Worm (Caenorhabditis elegans) whole organism, late embryonic: ENCODE data around the gene C04E12.5.
"Not testable (repeated sequence)": the region's sequence is repeated elsewhere in the genome, so short reads cannot be mapped to it uniquely, and the experiment has no call there.

Source experiments
- C08G9.2 ChIP-seq: sonication (generic microtip); optimal IDR thresholded peaks from 2 replicates; lab custom pipeline; 2016; ENCODE audit warnings: mild to moderate bottlenecking, missing genetic modification characterization, moderate library complexity, missing compliant biosample characterization
- K02D7.2 ChIP-seq: sonication (generic microtip); optimal IDR thresholded peaks from 2 replicates; lab custom pipeline; 2017; ENCODE audit warnings: mild to moderate bottlenecking, missing genetic modification characterization, missing compliant biosample characterization
- K09A11.1 ChIP-seq: sonication (generic microtip); optimal IDR thresholded peaks from 2 replicates; lab custom pipeline; 2017; ENCODE audit warnings: antibody characterized with exemption, mild to moderate bottlenecking, missing genetic modification characterization, missing compliant biosample characterization; ENCODE audit not compliant: insufficient read depth
- Y22D7AL.16 ChIP-seq: sonication (generic microtip); optimal IDR thresholded peaks from 2 replicates; lab custom pipeline; 2016; ENCODE audit warnings: missing genetic modification characterization, missing compliant biosample characterization
- ahr-1 ChIP-seq: sonication (generic microtip); optimal IDR thresholded peaks from 2 replicates; lab custom pipeline; 2016; ENCODE audit warnings: missing genetic modification characterization, missing compliant biosample characterization
- ceh-14 ChIP-seq: sonication (generic microtip); optimal IDR thresholded peaks from 2 replicates; lab custom pipeline; 2016; ENCODE audit warnings: missing genotype, missing genetic modification characterization, missing compliant biosample characterization
- ceh-19 ChIP-seq: fragments of 200-800 bp; sonication (Bioruptor generic); optimal IDR thresholded peaks from 2 replicates; lab custom pipeline; 2018; ENCODE audit warnings: mild to moderate bottlenecking, missing genetic modification characterization, missing compliant biosample characterization
- ceh-24 ChIP-seq: sonication (generic microtip); optimal IDR thresholded peaks from 2 replicates; lab custom pipeline; 2016; ENCODE audit warnings: mild to moderate bottlenecking, missing genetic modification characterization, missing compliant biosample characterization
- ceh-31 ChIP-seq: sonication (generic microtip); optimal IDR thresholded peaks from 2 replicates; lab custom pipeline; 2016; ENCODE audit warnings: missing genetic modification characterization, missing compliant biosample characterization
- ceh-48 ChIP-seq: sonication (generic microtip); optimal IDR thresholded peaks from 2 replicates; lab custom pipeline; 2016; ENCODE audit warnings: missing genetic modification characterization, inconsistent platforms, missing compliant biosample characterization
- ceh-6 ChIP-seq: fragments of 200-800 bp; sonication (Bioruptor generic); optimal IDR thresholded peaks from 2 replicates; lab custom pipeline; 2018; ENCODE audit warnings: mild to moderate bottlenecking, missing genetic modification characterization, missing compliant biosample characterization
- che-1 ChIP-seq: sonication (generic microtip); optimal IDR thresholded peaks from 2 replicates; lab custom pipeline; 2016; ENCODE audit warnings: mild to moderate bottlenecking, missing genetic modification characterization, missing compliant biosample characterization
- dmd-4 ChIP-seq: sonication (generic microtip); optimal IDR thresholded peaks from 2 replicates; lab custom pipeline; 2016; ENCODE audit warnings: borderline replicate concordance, missing genetic modification characterization, missing compliant biosample characterization
- elt-2 ChIP-seq: sonication (generic microtip); optimal IDR thresholded peaks from 2 replicates; lab custom pipeline; 2016; ENCODE audit warnings: missing genetic modification reagents, missing genetic modification characterization, missing compliant biosample characterization
- elt-4 ChIP-seq: sonication (generic microtip); optimal IDR thresholded peaks from 2 replicates; lab custom pipeline; 2016; ENCODE audit warnings: missing genetic modification characterization, missing compliant biosample characterization
- eyg-1 ChIP-seq: sonication (generic microtip); optimal IDR thresholded peaks from 2 replicates; lab custom pipeline; 2016; ENCODE audit warnings: missing genotype, missing genetic modification characterization, missing compliant biosample characterization
- fkh-6 ChIP-seq: sonication (generic microtip); optimal IDR thresholded peaks from 2 replicates; lab custom pipeline; 2016; ENCODE audit warnings: missing genetic modification characterization, missing compliant biosample characterization
- gmeb-2 ChIP-seq: sonication (generic microtip); optimal IDR thresholded peaks from 2 replicates; lab custom pipeline; 2016; ENCODE audit warnings: missing genetic modification characterization, inconsistent platforms, missing compliant biosample characterization
- hlh-13 ChIP-seq: fragments of 200-800 bp; sonication (Bioruptor generic); optimal IDR thresholded peaks from 2 replicates; lab custom pipeline; 2018; ENCODE audit warnings: mild to moderate bottlenecking, missing genetic modification characterization, missing compliant biosample characterization
- hlh-15 ChIP-seq: sonication (generic microtip); optimal IDR thresholded peaks from 2 replicates; lab custom pipeline; 2016; ENCODE audit warnings: missing genetic modification characterization, missing compliant biosample characterization
- madf-2 ChIP-seq: sonication (generic microtip); optimal IDR thresholded peaks from 2 replicates; lab custom pipeline; 2017; ENCODE audit warnings: missing genetic modification characterization, missing compliant biosample characterization
- mec-3 ChIP-seq: sonication (generic microtip); optimal IDR thresholded peaks from 2 replicates; lab custom pipeline; 2016; ENCODE audit warnings: borderline replicate concordance, missing genetic modification characterization, missing compliant biosample characterization
- nhr-11 ChIP-seq: fragments of 150-350 bp; optimal IDR thresholded peaks from 2 replicates; lab custom pipeline; 2014; ENCODE audit warnings: missing biosample characterization, missing genetic modification characterization
- npax-4 ChIP-seq: sonication (generic microtip); optimal IDR thresholded peaks from 2 replicates; lab custom pipeline; 2016; ENCODE audit warnings: missing genetic modification characterization, missing compliant biosample characterization
- pat-9 ChIP-seq: fragments of 200-800 bp; sonication (Bioruptor generic); optimal IDR thresholded peaks from 2 replicates; lab custom pipeline; 2018; ENCODE audit warnings: mild to moderate bottlenecking, missing genetic modification characterization, moderate library complexity, missing compliant biosample characterization
- pha-4 ChIP-seq: fragments of 150-350 bp; optimal IDR thresholded peaks from 2 replicates; lab custom pipeline; 2018; ENCODE audit warnings: missing biosample characterization, missing genetic modification reagents, missing genetic modification characterization
- pqm-1 ChIP-seq: sonication (generic microtip); optimal IDR thresholded peaks from 2 replicates; lab custom pipeline; 2016; ENCODE audit warnings: missing genetic modification characterization, missing compliant biosample characterization
- pros-1 ChIP-seq: fragments of 150-350 bp; optimal IDR thresholded peaks from 2 replicates; lab custom pipeline; 2014; ENCODE audit warnings: missing biosample characterization, missing genetic modification reagents, missing genetic modification characterization
- ref-2 ChIP-seq: sonication (generic microtip); optimal IDR thresholded peaks from 2 replicates; lab custom pipeline; 2016; ENCODE audit warnings: missing genetic modification characterization, missing compliant biosample characterization
- sdc-2 ChIP-seq: sonication (generic microtip); optimal IDR thresholded peaks from 2 replicates; lab custom pipeline; 2016; ENCODE audit warnings: missing genotype, missing genetic modification characterization, missing compliant biosample characterization
- sox-2 ChIP-seq: fragments of 200-800 bp; sonication (Bioruptor generic); IDR thresholded peaks from 2 replicates; pipeline ENCODE4 v1.3.6; 2022; ENCODE audit warnings: missing genetic modification reagents, missing genetic modification characterization, missing compliant biosample characterization
- sox-4 ChIP-seq: sonication (generic microtip); optimal IDR thresholded peaks from 2 replicates; lab custom pipeline; 2017; ENCODE audit warnings: mild to moderate bottlenecking, missing genetic modification characterization, inconsistent platforms, missing compliant biosample characterization
- syd-9 ChIP-seq: sonication (generic microtip); optimal IDR thresholded peaks from 2 replicates; lab custom pipeline; 2016; ENCODE audit warnings: mild to moderate bottlenecking, missing genetic modification characterization, moderate library complexity, missing compliant biosample characterization
- tbx-2 ChIP-seq: sonication (generic microtip); optimal IDR thresholded peaks from 2 replicates; lab custom pipeline; 2016; ENCODE audit warnings: missing genetic modification characterization, missing compliant biosample characterization
- ttx-3 ChIP-seq: sonication (generic microtip); optimal IDR thresholded peaks from 2 replicates; lab custom pipeline; 2016; ENCODE audit warnings: missing genetic modification reagents, missing genetic modification characterization, missing compliant biosample characterization
- unc-86 ChIP-seq: sonication (generic microtip); optimal IDR thresholded peaks from 2 replicates; lab custom pipeline; 2016; ENCODE audit warnings: missing genetic modification characterization, missing compliant biosample characterization

C04E12.5 gene

DNA sequence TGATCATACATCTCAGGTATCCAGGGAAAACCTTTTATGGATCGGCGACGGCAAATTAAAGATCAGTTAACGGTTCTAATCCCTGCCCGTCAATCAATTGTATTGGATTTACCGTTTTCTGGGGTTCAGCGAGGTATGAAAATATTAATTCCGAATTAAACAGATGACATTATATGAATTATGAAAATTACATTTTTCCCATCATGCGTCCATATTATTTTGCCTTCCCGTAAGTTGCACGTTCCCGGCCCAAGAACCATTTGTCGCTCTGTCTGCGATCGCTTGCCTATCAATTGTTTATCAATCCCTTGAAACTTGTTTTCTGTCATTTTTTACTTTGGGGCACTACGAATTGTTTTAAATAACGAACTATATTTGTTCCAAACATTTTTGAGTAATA is 3.3 kb downstream of the C04E12.5 start:
- TF ChIP-seq syd-9 (tag; lab: Kevin White, UChicago) (no peak), ahr-1 (tag; lab: Kevin White, UChicago) (no peak), ceh-31 (tag; lab: Kevin White, UChicago) (no peak), ceh-48 (tag; lab: Kevin White, UChicago) (no peak), pha-4 (tag; lab: Kevin White, UChicago) (no peak), mec-3 (tag; lab: Kevin White, UChicago) (no peak), nhr-11 (tag; lab: Kevin White, UChicago) (no peak), K09A11.1 (no peak), ref-2 (tag; lab: Kevin White, UChicago) (no peak), madf-2 (no peak), hlh-15 (tag; lab: Kevin White, UChicago) (no peak), elt-2 (tag; lab: Kevin White, UChicago) (no peak), Y22D7AL.16 (no peak), fkh-6 (tag; lab: Kevin White, UChicago) (no peak), sox-4 (no peak), gmeb-2 (no peak)

DNA sequence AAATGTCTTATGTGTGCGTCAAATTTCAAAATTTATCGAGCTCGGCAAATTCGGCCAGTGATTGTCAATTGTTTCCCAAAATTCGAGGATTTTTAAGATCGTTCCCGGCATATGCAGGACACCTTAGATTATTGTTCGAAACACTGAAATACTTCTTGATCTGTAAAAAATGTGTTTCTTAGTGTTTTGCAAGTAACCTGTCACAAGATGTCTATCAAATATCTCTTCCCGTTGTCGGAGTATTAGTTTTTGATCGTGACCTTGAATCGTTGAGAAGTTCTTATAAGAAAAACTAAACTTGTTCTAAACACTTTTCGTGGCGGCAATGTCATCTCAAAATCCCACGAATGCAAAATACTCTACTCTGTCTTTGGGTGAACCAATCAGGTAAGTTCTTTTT is 4.1 kb downstream of the C04E12.5 start, which contains the start of gene C04E12.4:
C04E12.4 (plus strand) TSS at position 301 of the 400 bp plus-strand sequence.
- TF ChIP-seq npax-4 (no peak), ceh-14 (tag; lab: Kevin White, UChicago) (no peak), nhr-11 (tag; lab: Kevin White, UChicago) (no peak), unc-86 (tag; lab: Kevin White, UChicago) (no peak), ceh-6 (GFP tag; lab: Kevin White, UChicago) (no peak), che-1 (tag; lab: Kevin White, UChicago) (no peak), hlh-15 (tag; lab: Kevin White, UChicago) (no peak), hlh-13 (GFP tag; lab: Kevin White, UChicago) (no peak), sox-2 (GFP tag; lab: Robert Waterston, UW) (no peak)

DNA sequence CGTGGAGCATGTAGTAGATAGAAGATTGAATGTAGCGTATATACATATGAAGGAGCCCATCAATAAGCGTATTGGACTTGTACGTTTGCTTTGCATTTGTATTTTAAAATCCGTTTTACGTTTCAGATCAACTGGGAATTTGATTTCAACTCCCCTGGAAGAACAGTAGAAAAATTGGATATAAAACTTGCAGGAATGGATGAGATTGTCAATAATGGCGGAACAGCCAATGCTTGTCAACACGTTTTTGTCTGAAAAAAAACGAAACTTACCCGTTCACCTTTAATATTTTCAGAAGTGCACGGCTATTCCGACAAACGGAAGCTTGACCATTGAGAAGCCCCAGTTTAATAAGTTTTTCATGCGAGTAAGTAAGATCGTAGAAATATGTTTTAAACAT is 9.4 kb downstream of the C04E12.5 start, which contains the start of gene C04E12.2:
C04E12.2 (plus strand) TSS at position 301 of the 400 bp plus-strand sequence.
- not testable (repeated sequence) for TF ChIP-seq tbx-2 (tag; lab: Kevin White, UChicago); sdc-2; ceh-19 (GFP tag; lab: Kevin White, UChicago)
- TF ChIP-seq, all 69 proteins: peak for 0; not testable (repeated sequence) for 69

DNA sequence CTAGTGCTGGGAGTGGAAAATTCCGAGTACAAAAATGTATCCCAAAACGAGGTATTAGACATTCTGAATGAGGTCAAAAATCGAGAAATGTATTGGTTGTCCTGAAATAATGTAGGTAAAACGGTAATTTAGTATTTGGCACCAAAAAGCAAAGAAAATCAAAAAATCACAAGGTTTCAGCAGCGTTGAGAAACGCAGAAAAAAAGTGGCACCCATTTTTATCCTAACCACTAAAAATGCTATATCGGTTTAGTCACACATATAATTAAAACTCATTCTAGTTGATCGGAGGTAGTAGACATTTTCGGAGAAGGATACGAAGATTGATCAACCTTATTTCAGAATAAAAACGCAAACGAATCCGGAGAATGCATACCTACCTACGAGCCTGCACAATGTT is 14.3 kb downstream of the C04E12.5 start, which contains the start of gene srx-121:
srx-121 (minus strand) TSS at position 101 of the 400 bp plus-strand sequence.
- no peak for TF ChIP-seq pqm-1 (tag; lab: Kevin White, UChicago)
- no peak for TF ChIP-seq dmd-4
- TF ChIP-seq ttx-3 (tag; lab: Kevin White, UChicago) = no peak
- no peak for TF ChIP-seq sdc-2
- no peak for TF ChIP-seq eyg-1 (tag; lab: Kevin White, UChicago)
- TF ChIP-seq K02D7.2 = no peak
- no peak for TF ChIP-seq C08G9.2
- no peak for TF ChIP-seq K09A11.1
- TF ChIP-seq npax-4 = no peak

DNA sequence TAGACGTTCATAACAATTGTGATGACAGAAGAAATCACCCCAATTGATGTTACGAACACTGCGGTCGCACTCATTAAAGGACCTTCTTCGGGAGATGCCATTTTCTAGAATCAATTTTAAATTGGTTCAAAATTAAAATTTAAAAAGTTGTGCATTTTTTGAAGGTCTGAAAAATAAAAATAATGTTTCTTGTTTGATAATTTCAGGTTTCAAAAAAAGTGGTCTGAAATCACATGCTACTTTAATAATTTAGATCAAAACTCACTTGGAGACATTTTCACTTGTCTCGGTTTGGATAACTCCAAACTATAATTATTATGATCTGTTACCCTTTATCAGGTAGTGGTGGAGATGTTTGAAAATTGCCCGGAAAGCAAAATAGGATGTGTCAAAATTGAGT is 18.6 kb downstream of the C04E12.5 start, which contains the start of gene srbc-2:
srbc-2 (minus strand) TSS at position 101 of the 400 bp plus-strand sequence.
- TF ChIP-seq ceh-31 (tag; lab: Kevin White, UChicago) (no peak), sox-4 (no peak), ref-2 (tag; lab: Kevin White, UChicago) (no peak), ceh-48 (tag; lab: Kevin White, UChicago) (no peak), pat-9 (no peak), ceh-24 (tag; lab: Kevin White, UChicago) (no peak), npax-4 (no peak), elt-4 (tag; lab: Kevin White, UChicago) (no peak), pros-1 (tag; lab: Kevin White, UChicago) (no peak)
